Fruit fly (Drosophila melanogaster) S2 (cell line): Measurements from ENCODE around the gene CG32023.

Experiments used
- CG8478 ChIP-seq: fragments of >200 bp; optimal IDR thresholded peaks from 2 replicates; lab custom pipeline; 2018
- CTCF ChIP-seq, 2 experiments: fragments of >200 bp; optimal IDR thresholded peaks; 2 replicates each; lab custom pipeline; 2018

CG32023 gene

dm6 chr3L:8833467-8833802, 29.5 kb upstream of the CG32023 start:
- no peak for TF ChIP-seq CTCF (optimal IDR thresholded peaks at IDR 0.05; lab: Kevin White, UChicago)
- TF ChIP-seq CG8478: no peak

DNA sequence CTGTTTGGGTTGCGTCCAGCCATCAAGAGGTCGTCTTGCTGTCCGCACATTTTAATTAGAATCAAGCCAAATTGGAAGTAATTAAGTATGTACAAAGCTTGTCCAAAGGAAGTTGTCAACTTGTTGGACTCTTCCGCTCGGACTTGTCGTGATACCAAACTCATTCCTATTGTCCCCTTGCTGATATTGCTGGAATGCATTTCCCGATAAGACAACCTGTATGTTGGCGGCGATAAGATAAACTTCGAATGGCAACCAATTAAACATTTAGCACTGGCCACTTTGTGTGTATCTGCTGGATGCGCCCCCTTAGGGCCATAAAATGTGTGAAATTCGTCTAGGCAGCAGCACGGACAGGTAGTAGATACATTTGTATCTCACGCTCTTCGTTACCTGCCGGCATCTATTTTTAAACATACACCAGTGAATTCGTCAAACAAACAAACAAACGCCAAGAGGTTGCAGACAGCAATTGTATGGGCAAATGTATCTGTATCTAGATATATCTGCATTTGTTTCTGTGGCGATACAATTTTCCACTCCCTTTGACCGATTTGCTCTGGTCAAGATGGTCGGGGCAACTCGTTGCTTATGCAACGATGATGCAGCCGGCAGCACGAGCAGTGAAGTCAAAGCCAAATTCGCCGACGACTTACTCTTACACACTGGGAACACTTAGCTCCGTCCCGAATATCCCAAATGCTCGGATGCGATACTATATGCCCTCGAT, 28.9 kb upstream of the CG32023 start:
- no peak for TF ChIP-seq CTCF (optimal IDR thresholded peaks at IDR 0.05; lab: Kevin White, UChicago)

DNA sequence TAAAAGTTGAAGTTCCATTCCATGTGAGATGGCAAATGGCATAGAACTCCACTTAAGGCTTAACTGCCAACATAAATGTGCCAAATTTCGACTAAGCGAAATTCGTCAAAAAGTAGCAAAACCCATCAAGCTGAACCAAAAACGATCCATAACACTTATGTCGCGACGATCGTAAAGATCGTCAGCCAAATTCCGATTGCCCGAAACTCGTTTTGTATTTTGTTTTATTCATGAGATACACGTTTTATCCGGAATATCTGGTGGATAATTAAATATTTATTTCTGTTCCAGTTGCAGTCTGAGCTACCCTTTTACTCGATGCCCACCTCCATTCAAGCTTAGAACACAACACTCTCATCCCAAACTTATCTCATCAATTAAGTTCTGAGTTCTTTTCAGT, 27.0 kb upstream of the CG32023 start:
- no peak for TF ChIP-seq CG8478
- no peak for TF ChIP-seq CTCF (optimal IDR thresholded peaks at IDR 0.05; lab: Kevin White, UChicago)

DNA sequence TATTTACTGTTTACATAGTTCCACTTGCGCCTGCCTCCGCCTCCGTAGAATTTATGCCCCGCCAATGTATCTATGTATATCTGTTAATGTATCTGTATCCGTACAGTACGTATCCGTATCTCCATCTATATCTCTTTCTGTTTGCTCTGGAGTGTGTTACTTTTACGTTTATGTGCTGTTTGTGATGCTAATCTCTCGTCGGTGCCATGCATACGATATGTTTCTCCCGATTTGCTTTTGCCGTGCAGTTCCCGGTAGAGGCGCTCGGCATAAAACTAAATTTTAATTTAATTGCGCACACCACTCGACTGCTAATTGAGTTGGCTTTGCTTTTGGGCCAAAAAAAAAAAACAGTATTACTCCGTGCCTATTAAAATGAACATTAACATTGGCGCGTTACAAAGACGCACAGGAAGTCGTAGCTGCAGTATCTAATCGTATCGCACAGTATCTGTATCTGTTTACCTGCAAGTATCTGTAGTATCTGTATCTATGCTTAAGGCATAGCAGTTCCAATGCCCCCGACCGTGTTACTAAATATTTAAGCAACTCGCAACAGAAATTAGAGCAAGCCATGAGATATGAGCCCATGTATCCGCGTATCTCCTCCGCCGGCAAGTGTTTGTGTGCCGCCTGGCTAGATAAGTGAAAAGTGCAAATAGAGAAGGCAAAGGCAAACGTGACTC, 26.2 kb upstream of the CG32023 start:
- no peak for TF ChIP-seq CG8478
- no peak for TF ChIP-seq CTCF (optimal IDR thresholded peaks at IDR 0.05; lab: Kevin White, UChicago)

DNA sequence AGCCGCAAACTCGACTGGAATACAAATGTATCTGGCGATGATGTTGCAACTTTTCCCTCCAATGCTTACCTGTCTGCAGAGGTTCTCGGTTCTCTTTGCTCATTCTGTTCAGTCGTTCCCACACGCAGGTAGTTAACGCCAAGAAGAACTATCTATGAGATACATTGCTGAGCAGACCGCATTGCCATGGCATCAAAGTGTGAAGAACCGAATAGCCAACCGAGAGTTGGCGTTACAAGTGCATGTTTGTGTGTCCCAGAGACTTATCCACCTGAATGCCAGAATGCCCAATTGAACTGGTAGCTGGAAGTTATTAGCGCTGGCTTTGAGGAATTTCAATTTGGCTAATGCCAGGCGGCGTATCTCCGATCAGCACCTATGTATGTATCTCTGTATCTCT, 25.6 kb upstream of the CG32023 start:
- TF ChIP-seq CTCF (optimal IDR thresholded peaks at IDR 0.05; lab: Kevin White, UChicago): no peak
- no peak for TF ChIP-seq CG8478

DNA sequence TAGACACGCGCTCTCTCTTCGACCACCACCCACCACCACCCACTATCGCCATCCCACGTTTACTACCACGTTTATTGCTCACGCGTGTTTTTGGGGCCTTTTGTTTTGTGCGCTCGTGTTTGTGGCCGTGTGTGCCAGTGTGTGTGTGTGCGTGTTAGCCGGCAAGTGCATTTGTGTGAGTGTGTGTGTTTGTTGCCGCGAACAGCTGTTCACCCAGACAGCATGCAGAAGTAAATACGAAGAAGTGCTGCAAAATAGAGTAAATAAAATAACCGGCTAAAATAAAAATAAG, 23.8 kb upstream of the CG32023 start:
- TF ChIP-seq CG8478: no peak
- no peak for TF ChIP-seq CTCF (optimal IDR thresholded peaks at IDR 0.05; lab: Kevin White, UChicago)

dm6 chr3L:8827133-8827867, 23.3 kb upstream of the CG32023 start, which contains the start of gene dally:
Gene dally, plus strand, starts transcription at chr3L:8827505.
- TF ChIP-seq CTCF (optimal IDR thresholded peaks at IDR 0.05; lab: Kevin White, UChicago) (no peak), CG8478 (no peak)

DNA sequence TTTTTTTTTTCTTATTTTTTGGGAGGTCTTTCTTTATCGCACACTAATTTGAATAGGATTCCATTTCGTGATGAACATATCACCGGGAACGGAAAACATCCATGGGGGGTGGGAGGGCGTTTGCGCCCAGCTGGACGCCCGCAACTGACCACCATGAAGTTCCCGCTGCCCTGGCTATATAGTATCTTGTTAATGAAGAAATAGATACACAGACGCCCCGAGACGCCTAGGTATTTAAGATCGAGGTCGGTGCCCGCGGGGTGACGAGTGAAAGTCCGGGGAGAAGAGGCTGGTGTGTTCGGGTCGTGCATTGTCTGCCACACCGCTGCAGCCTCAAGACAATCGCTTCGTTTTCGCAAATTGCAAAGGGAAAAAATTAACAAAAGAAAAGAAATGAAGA, 22.1 kb upstream of the CG32023 start:
- TF ChIP-seq CG8478 (no peak), CTCF (optimal IDR thresholded peaks at IDR 0.05; lab: Kevin White, UChicago) (no peak)

DNA sequence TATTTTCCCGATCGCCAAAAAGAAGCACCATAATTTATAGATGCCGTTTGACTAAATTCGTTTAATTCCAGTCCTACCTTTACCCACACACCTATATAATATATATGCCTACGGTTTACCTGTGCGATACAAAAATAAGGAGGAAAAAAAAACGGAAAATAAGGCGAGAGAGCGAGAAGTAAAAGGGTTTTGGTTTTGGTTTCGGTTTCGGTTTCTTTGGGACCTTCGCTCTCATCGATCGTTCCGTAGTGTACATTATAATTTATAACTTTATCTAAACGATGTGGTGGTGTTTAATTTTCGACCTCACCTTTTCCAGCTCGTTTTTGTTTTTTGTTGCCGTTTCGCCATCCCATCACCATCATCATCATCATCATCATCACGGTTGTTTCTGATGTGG, 21.6 kb upstream of the CG32023 start:
- no peak for TF ChIP-seq CTCF (optimal IDR thresholded peaks at IDR 0.05; lab: Kevin White, UChicago)
- no peak for TF ChIP-seq CG8478

DNA sequence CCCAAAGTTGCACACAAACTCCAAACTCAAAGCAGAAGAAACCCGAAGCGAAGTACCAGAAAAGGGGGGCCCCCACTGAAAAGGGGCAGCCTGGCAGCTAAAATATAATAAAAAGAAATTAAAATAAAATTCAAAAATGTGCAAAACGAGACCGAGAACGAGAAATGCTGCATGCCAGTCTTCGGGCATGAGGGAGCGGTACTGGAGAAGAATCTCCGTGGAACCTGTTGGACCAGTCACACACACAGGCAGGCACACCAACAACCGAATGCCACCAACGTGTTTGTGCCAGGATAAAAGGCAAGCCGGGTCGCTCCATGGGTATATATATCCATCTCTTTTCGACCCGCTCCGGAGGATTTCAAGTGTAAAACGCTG, 21.0 kb upstream of the CG32023 start:
- no peak for TF ChIP-seq CTCF (optimal IDR thresholded peaks at IDR 0.05; lab: Kevin White, UChicago)
- no peak for TF ChIP-seq CG8478

- no peak for TF ChIP-seq CTCF (optimal IDR thresholded peaks at IDR 0.05; lab: Kevin White, UChicago)
- no peak for TF ChIP-seq CG8478
These were observed 20.5 kb upstream of the CG32023 start for dm6 chr3L:8824403-8825029.

DNA sequence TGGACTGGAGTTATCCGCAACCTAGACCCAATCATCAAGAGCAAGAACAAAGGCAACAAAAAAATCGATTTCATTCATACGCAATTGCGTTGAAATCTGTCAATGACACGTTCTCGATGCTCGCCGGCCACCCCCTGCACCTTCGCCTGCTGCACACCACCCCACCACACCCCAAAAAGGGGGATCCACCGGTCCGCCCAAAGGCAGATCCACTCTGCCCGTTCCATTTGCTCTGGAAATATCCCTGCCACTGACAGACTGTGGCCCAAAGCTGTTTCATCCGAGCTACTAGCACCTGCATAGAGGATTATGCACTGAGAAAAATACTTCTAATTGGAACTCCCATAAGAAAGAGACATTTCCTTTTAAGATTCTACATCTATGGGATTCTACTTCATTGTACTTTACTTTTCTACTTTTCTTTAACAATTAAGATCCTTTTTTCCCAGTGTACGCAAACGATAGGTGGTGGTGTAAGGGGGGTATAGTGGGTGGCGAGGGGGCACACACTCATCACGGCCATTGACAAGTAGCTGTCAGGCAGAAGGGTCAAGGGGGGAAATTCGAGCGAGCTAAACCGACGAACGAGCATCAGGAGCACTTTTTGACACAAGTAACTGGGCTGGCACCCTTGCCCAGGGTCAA, 19.9 kb upstream of the CG32023 start:
- TF ChIP-seq CG8478 (no peak), CTCF (optimal IDR thresholded peaks at IDR 0.05; lab: Kevin White, UChicago) (no peak)

DNA sequence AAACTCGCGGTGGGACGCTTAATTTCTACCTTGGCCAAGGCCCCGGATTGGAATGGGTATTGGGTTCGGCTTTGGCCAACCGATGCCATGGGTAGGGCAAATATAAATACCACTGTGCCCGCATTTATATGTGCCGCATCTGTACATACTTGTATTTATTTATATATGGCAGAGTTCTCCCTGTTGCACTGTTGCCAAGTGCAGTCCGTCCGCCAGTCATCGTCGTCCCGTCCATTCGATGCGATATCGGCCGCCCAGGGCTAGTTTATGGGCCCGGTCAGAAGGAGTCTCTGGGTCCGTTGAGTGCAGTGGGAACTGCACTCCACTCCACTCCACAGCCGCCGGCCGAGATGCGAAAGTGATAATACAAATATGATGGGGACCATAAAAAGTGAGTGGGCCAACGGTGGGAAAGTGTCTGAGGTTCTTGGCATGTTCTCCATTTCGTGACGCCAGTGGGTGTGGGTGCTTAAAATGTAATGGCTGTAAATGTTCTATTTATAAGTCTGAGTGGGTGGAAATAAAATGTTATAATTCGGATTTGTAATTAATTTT, 19.0 kb upstream of the CG32023 start:
- TF ChIP-seq CTCF (optimal IDR thresholded peaks at IDR 0.05; lab: Kevin White, UChicago) (no peak), CG8478 (no peak)

DNA sequence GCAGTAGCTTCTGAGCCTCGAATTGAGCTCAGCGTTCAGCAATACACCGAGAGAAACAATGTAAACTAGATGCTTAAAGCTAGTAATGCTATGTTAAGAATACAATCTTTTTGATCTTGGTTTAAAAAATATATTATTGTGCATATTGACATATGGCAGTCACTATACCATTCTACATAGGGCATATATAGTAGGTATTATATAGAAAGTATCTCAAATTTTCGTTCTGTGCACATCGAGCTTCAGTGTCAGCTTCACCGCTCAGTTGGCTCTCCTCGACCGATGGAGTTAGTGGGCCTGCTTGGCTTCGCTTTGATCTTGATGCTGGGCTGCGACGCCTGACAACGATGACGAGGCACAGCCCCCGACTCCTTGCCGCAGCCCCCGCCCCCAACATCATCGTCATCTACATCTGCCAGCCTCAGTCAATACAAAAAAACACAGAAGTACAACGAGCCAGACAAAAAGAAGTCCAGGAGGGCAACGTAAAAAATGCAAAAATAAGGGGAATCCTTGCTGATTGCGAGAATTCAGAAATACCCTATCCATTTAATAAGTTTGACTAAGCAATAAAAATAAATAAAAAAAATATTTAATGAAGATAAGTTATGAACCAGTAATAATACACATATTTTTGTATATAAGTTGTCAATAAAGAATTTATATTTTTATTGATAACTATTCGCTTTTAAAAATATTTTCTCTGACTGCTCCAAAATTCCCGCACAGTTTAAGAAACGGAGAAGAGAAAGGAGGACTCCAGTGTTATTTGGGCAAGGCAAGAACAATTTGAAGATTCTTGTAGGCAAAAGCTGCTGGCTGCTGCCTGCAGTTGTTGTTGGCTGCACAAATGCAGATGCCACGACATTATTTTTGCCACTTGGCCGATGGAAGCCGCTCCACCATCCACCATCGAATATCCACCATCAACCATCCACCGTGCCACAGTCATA, 18.0 kb upstream of the CG32023 start:
- TF ChIP-seq CTCF (optimal IDR thresholded peaks at IDR 0.05; lab: Kevin White, UChicago) (no peak), CG8478 (no peak)
